Worm (Caenorhabditis elegans): ENCODE measurements around the gene oac-57.

The oac-57 gene

ce11 chrIV:12278507-12278906 lies 29.1 kb downstream of the oac-57 start, which contains the start of the genes tag-335 and vkmt-1 (continued):
- TF ChIP-seq sup-37 (GFP tag; optimal IDR thresholded peaks at IDR 0.05) (no peak), elt-2 (tag; optimal IDR thresholded peaks at IDR 0.05) (no peak), mdl-1 (tag; optimal IDR thresholded peaks at IDR 0.05) (no peak), hlh-17 (GFP tag; optimal IDR thresholded peaks at IDR 0.05; ENCODE audit: borderline replicate concordance) (no peak), ztf-4 (tag; optimal IDR thresholded peaks at IDR 0.05) (no peak), nhr-11 (tag; optimal IDR thresholded peaks at IDR 0.05) (no peak), rnt-1 (tag; optimal IDR thresholded peaks at IDR 0.05) (peak; percentile 70), pax-3 (tag; optimal IDR thresholded peaks at IDR 0.05) (no peak), pqm-1 (tag; optimal IDR thresholded peaks at IDR 0.05) (no peak), ces-1 (GFP tag; optimal IDR thresholded peaks at IDR 0.05) (no peak), lir-3 (tag; optimal IDR thresholded peaks at IDR 0.05; ENCODE audit: poor library complexity) (peak; percentile 7), ets-5 (GFP tag; IDR thresholded peaks at IDR 0.05) (no peak), nhr-84 (tag; optimal IDR thresholded peaks at IDR 0.05) (no peak), lin-35 (GFP tag; optimal IDR thresholded peaks at IDR 0.05) (peak; percentile 4 to 37), ceh-88 (GFP tag; IDR thresholded peaks at IDR 0.05) (no peak), nhr-20 (tag; optimal IDR thresholded peaks at IDR 0.05) (peak; percentile 16), nhr-237 (tag; optimal IDR thresholded peaks at IDR 0.05) (no peak), unc-86 (tag; optimal IDR thresholded peaks at IDR 0.05) (no peak), fkh-10 (GFP tag; optimal IDR thresholded peaks at IDR 0.05) (no peak), egl-13 (tag; optimal IDR thresholded peaks at IDR 0.05) (no peak), fos-1 (tag; optimal IDR thresholded peaks at IDR 0.05) (no peak), swsn-7 (tag; optimal IDR thresholded peaks at IDR 0.05) (no peak), nhr-12 (tag; optimal IDR thresholded peaks at IDR 0.05) (no peak), tlp-1 (tag; optimal IDR thresholded peaks at IDR 0.05) (no peak), xbp-1 (tag; optimal IDR thresholded peaks at IDR 0.05) (peak; percentile 29)

- TF ChIP-seq skn-1 (tag; optimal IDR thresholded peaks at IDR 0.05) (no peak), grh-1 (GFP tag; IDR thresholded peaks at IDR 0.05) (no peak), lsy-2 (tag; optimal IDR thresholded peaks at IDR 0.05) (no peak), nhr-90 (tag; optimal IDR thresholded peaks at IDR 0.05; ENCODE audit: poor library complexity) (no peak), ceh-8 (GFP tag; optimal IDR thresholded peaks at IDR 0.05) (no peak), nhr-11 (tag; optimal IDR thresholded peaks at IDR 0.05) (no peak), efl-1 (optimal IDR thresholded peaks at IDR 0.05) (no peak), efl-1 (GFP tag; optimal IDR thresholded peaks at IDR 0.05 in 1 of 2) (no peak), fkh-8 (tag; optimal IDR thresholded peaks at IDR 0.05) (no peak), F16B12.6 (tag; optimal IDR thresholded peaks at IDR 0.05) (no peak), ceh-82 (tag; optimal IDR thresholded peaks at IDR 0.05) (no peak), elt-3 (tag; optimal IDR thresholded peaks at IDR 0.05) (no peak), pax-3 (tag; optimal IDR thresholded peaks at IDR 0.05) (no peak), aly-2 (tag; optimal IDR thresholded peaks at IDR 0.05) (no peak), fkh-4 (tag; optimal IDR thresholded peaks at IDR 0.05; ENCODE audit: borderline replicate concordance) (no peak), ztf-11 (tag; optimal IDR thresholded peaks at IDR 0.05) (no peak), lir-3 (tag; optimal IDR thresholded peaks at IDR 0.05; ENCODE audit: poor library complexity) (no peak), hpl-2 (GFP tag; optimal IDR thresholded peaks at IDR 0.05) (no peak)
These were observed 31.7 kb downstream of the oac-57 start, which contains the start of gene vps-8 for ce11 chrIV:12275892-12276291. vps-8 (minus strand) TSS chrIV:12275992.

ce11 chrIV:12274365-12274764 lies 33.3 kb downstream of the oac-57 start:
- TF ChIP-seq blmp-1 (tag; optimal IDR thresholded peaks at IDR 0.05) (no peak), nhr-20 (tag; optimal IDR thresholded peaks at IDR 0.05) (no peak), elt-2 (tag; optimal IDR thresholded peaks at IDR 0.05) (peak; percentile 98), efl-1 (optimal IDR thresholded peaks at IDR 0.05) (no peak), efl-1 (GFP tag; optimal IDR thresholded peaks at IDR 0.05 in 1 of 2) (peak in 1 of 2 experiments; percentile 82), egl-27 (tag; optimal IDR thresholded peaks at IDR 0.05) (no peak)
